Worm (Caenorhabditis elegans) whole organism, late embryonic: ENCODE data around the gene K04C1.3.

Experiments
- F13H6.1 ChIP-seq: sonication (generic microtip); optimal IDR thresholded peaks from 2 replicates; lab custom pipeline; 2016; ENCODE audit warnings: missing genetic modification characterization, missing compliant biosample characterization
- K02D7.2 ChIP-seq: sonication (generic microtip); optimal IDR thresholded peaks from 2 replicates; lab custom pipeline; 2017; ENCODE audit warnings: mild to moderate bottlenecking, missing genetic modification characterization, missing compliant biosample characterization
- ceh-24 ChIP-seq: sonication (generic microtip); optimal IDR thresholded peaks from 2 replicates; lab custom pipeline; 2016; ENCODE audit warnings: mild to moderate bottlenecking, missing genetic modification characterization, missing compliant biosample characterization
- fkh-10 ChIP-seq: fragments of 150-350 bp; optimal IDR thresholded peaks from 2 replicates; lab custom pipeline; 2014; ENCODE audit warnings: missing biosample characterization, missing genetic modification reagents, missing genetic modification characterization
- lim-6 ChIP-seq: sonication (generic microtip); optimal IDR thresholded peaks from 2 replicates; lab custom pipeline; 2016; ENCODE audit warnings: missing genetic modification characterization, missing compliant biosample characterization
- mec-3 ChIP-seq: sonication (generic microtip); optimal IDR thresholded peaks from 2 replicates; lab custom pipeline; 2016; ENCODE audit warnings: borderline replicate concordance, missing genetic modification characterization, missing compliant biosample characterization
- nfya-1 ChIP-seq: sonication (generic microtip); optimal IDR thresholded peaks from 2 replicates; lab custom pipeline; 2017; ENCODE audit warnings: missing genetic modification characterization, mild to moderate bottlenecking, missing compliant biosample characterization, antibody characterized with exemption, moderate library complexity

DNA sequence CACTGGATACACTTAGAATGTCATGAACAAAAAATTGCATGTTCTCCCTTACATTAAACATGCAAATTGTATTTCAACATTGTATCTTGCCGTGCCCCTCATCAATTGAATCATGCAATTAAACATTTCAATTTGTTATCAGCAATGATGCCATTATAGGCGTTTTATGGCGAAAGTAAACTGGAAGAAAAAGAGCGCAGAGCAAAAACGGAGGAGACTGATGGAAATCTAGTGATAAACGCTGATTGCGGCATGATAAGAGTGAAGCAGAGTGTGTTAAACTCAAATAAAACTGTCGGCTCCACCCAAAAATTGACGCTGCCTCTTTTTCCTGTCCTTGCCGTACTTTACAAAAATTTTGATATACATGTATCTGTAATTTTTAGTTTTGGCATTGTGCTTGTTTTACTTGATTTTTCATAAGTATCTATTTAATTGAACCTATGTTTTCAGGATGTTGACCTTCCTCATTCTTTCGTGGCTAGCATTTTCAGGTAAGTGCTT lies 28.6 kb downstream of the K04C1.3 start, which contains the start of gene K06G5.1:
- TF ChIP-seq lim-6 (tag; lab: Kevin White, UChicago) (no peak), K02D7.2 (tag; lab: Kevin White, UChicago) (no peak), fkh-10 (GFP tag; lab: Kevin White, UChicago) (no peak), ceh-24 (no peak), nfya-1 (tag; lab: Kevin White, UChicago) (no peak), F13H6.1 (tag; lab: Kevin White, UChicago) (no peak), mec-3 (no peak)
